Fruit fly (Drosophila melanogaster): Measurements from ENCODE around the gene CG2162.
A peak's percentile ranks its signal among the peaks of the same experiment; 100 is the strongest.

CG2162 gene

DNA sequence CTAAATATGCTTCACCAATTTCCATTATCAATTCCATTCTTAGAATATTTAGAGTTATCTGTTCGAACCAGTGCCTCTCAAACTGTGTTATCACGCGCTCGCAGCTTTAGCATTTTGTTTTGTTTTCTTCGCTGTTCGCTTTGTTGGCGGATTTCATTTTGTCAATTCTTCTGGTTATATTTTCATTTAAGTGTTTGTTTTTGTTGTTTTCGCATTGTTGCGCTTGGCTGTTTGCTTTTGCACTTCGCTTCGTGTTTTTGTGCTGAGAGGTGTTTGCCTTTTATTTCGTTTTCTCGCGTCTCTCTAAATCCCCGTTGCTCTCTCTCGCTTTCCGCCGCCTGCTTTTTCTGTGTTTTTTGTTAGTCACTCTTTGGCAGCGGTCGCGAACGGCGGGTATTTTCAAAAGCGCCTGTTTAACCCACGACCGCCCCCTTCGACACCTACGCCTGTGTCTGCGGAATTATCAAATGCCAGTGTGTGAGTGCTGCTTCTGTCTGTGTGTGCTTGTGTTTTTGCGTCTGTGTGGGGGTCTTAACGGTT lies 42.6 kb downstream of the CG2162 start (continued):
- TF ChIP-seq BtbVII (GFP tag; optimal IDR thresholded peaks at IDR 0.05) (peak; percentile 45), CG13287 (GFP tag; IDR thresholded peaks at IDR 0.05; ENCODE audit: partially characterized antibody) (peak; percentile 49; the same call in 1 of the 2 replicates), lov (optimal IDR thresholded peaks at IDR 0.05) (no peak), lov (GFP tag; IDR thresholded peaks at IDR 0.05) (peak; percentile 73; the same call in 1 of the 3 replicates), tna (GFP tag; IDR thresholded peaks at IDR 0.05; ENCODE audit: partially characterized antibody) (peak; percentile 61; the same call in 1 of the 2 replicates), lab (GFP tag; optimal IDR thresholded peaks at IDR 0.05) (peak; percentile 77), CG11695 (GFP tag; IDR thresholded peaks at IDR 0.05) (peak; percentile 52; the same call in 2 of the 3 replicates), HmgD (GFP tag; optimal IDR thresholded peaks at IDR 0.05) (peak; percentile 5), Gug (GFP tag; IDR thresholded peaks at IDR 0.05) (peak; percentile 27; the same call in 2 of the 4 replicates), Six4 (GFP tag; optimal IDR thresholded peaks at IDR 0.05) (no peak), scrt (GFP tag; optimal IDR thresholded peaks at IDR 0.05) (peak; percentile 72), chn (GFP tag; optimal IDR thresholded peaks at IDR 0.05) (peak; percentile 35), CG13296 (GFP tag; optimal IDR thresholded peaks at IDR 0.05) (peak; percentile 51), CG34422 (GFP tag; IDR thresholded peaks at IDR 0.05) (peak; percentile 40; the same call in 1 of the 3 replicates), ken (GFP tag; IDR thresholded peaks at IDR 0.05) (no peak), CG12155 (GFP tag; optimal IDR thresholded peaks at IDR 0.05) (peak; percentile 3), Xrp1 (GFP tag; IDR thresholded peaks at IDR 0.05) (peak; percentile 26; the same call in 1 of the 2 replicates), sim (GFP tag; IDR thresholded peaks at IDR 0.05) (0 out of 2 replicates have a peak, but pooled peaks have one; percentile 21), sens-2 (GFP tag; IDR thresholded peaks at IDR 0.05) (no peak), Tbp (GFP tag; optimal IDR thresholded peaks at IDR 0.05) (no peak), al (GFP tag; IDR thresholded peaks at IDR 0.05) (peak; percentile 20; the same call in 1 of the 2 replicates), grn (GFP tag; optimal IDR thresholded peaks at IDR 0.05) (peak; percentile 26), Dip2 (GFP tag; IDR thresholded peaks at IDR 0.05) (no peak), CG5180 (GFP tag; optimal IDR thresholded peaks at IDR 0.05) (peak; percentile 81), ash1 (GFP tag; optimal IDR thresholded peaks at IDR 0.05) (peak; percentile 17), usp (GFP tag; optimal IDR thresholded peaks at IDR 0.05) (no peak), gem (tag; optimal IDR thresholded peaks at IDR 0.05) (peak; percentile 7), CG11723 (GFP tag; optimal IDR thresholded peaks at IDR 0.05) (peak; percentile 23), CG17359 (tag; optimal IDR thresholded peaks at IDR 0.05) (peak; percentile 29), hkb (optimal IDR thresholded peaks at IDR 0.05) (no peak), hkb (GFP tag; IDR thresholded peaks at IDR 0.05) (peak; percentile 59), CG10462 (GFP tag; optimal IDR thresholded peaks at IDR 0.05) (no peak), CG14014 (GFP tag; IDR thresholded peaks at IDR 0.05) (peak; percentile 57; the same call in 1 of the 2 replicates), CG42726 (GFP tag; IDR thresholded peaks at IDR 0.05; ENCODE audit: partially characterized antibody) (peak; percentile 19; the same call in 1 of the 2 replicates), CG4360 (GFP tag; IDR thresholded peaks at IDR 0.05) (no peak), rib (GFP tag; IDR thresholded peaks at IDR 0.05) (peak; percentile 74; the same call in 1 of the 2 replicates), lola (GFP tag; optimal IDR thresholded peaks at IDR 0.05) (peak in 1 of 3 experiments; percentile 31), kni (GFP tag; optimal IDR thresholded peaks at IDR 0.05) (peak; percentile 37), ATbp (GFP tag; optimal IDR thresholded peaks at IDR 0.05) (peak; percentile 64), Fer2 (tag; optimal IDR thresholded peaks at IDR 0.05) (no peak), Hand (GFP tag; optimal IDR thresholded peaks at IDR 0.05) (peak; percentile 49), psq (GFP tag; optimal IDR thresholded peaks at IDR 0.05) (peak; percentile 63), CG8281 (tag; optimal IDR thresholded peaks at IDR 0.05) (peak; percentile 79), CG1603 (tag; optimal IDR thresholded peaks at IDR 0.05) (peak; percentile 25), lmd (GFP tag; IDR thresholded peaks at IDR 0.05) (no peak), unpg (GFP tag; optimal IDR thresholded peaks at IDR 0.05) (peak; percentile 13), pan (optimal IDR thresholded peaks at IDR 0.05) (no peak), pan (GFP tag; optimal IDR thresholded peaks at IDR 0.05 in 1 of 2, IDR thresholded peaks at IDR 0.05 in 1 of 2) (peak in 1 of 2 experiments; percentile 58), bab2 (GFP tag; optimal IDR thresholded peaks at IDR 0.05) (peak; percentile 36), CG3995 (GFP tag; optimal IDR thresholded peaks at IDR 0.05) (peak; percentile 93)
